Fruit fly (Drosophila melanogaster): ENCODE results near the gene CG8064.
A peak's percentile ranks its signal among the peaks of the same experiment; 100 is the strongest.

CG8064 gene

dm6 chr3R:18297444-18298297 lies 14.2 kb downstream of the CG8064 start (continued):
- TF ChIP-seq Vsx1 (GFP tag; optimal IDR thresholded peaks at IDR 0.05) (no peak), ac (GFP tag; optimal IDR thresholded peaks at IDR 0.05) (no peak), lilli (GFP tag; optimal IDR thresholded peaks at IDR 0.05) (no peak), kni (GFP tag; optimal IDR thresholded peaks at IDR 0.05) (no peak), CG2889 (GFP tag; IDR thresholded peaks at IDR 0.05) (no peak), Dbx (GFP tag; IDR thresholded peaks at IDR 0.05) (no peak), CG1792 (GFP tag; optimal IDR thresholded peaks at IDR 0.05) (no peak), cwo (GFP tag; optimal IDR thresholded peaks at IDR 0.05) (no peak), Ada2b (GFP tag; IDR thresholded peaks at IDR 0.05) (no peak), Rx (GFP tag; IDR thresholded peaks at IDR 0.05) (no peak), CG32767 (GFP tag; IDR thresholded peaks at IDR 0.05) (no peak), tin (GFP tag; optimal IDR thresholded peaks at IDR 0.05) (no peak), Poxn (GFP tag; IDR thresholded peaks at IDR 0.05) (no peak), Scr (GFP tag; IDR thresholded peaks at IDR 0.05; ENCODE audit: partially characterized antibody) (no peak), CG8388 (GFP tag; optimal IDR thresholded peaks at IDR 0.05) (peak; percentile 5), luna (GFP tag; optimal IDR thresholded peaks at IDR 0.05) (no peak), CG4854 (GFP tag; optimal IDR thresholded peaks at IDR 0.05) (no peak), CG11723 (GFP tag; optimal IDR thresholded peaks at IDR 0.05) (no peak), CG10147 (GFP tag; optimal IDR thresholded peaks at IDR 0.05) (no peak), CG3847 (GFP tag; IDR thresholded peaks at IDR 0.05) (no peak), HLH3B (GFP tag; IDR thresholded peaks at IDR 0.05) (no peak), usp (GFP tag; optimal IDR thresholded peaks at IDR 0.05) (no peak), BtbVII (GFP tag; optimal IDR thresholded peaks at IDR 0.05) (no peak), CG10462 (GFP tag; optimal IDR thresholded peaks at IDR 0.05) (no peak), tx (GFP tag; optimal IDR thresholded peaks at IDR 0.05) (no peak), CG17359 (tag; optimal IDR thresholded peaks at IDR 0.05) (no peak), Pdp1 (GFP tag; optimal IDR thresholded peaks at IDR 0.05) (peak in 1 of 2 experiments; percentile 94), CG9437 (GFP tag; optimal IDR thresholded peaks at IDR 0.05) (no peak), Tbp (GFP tag; optimal IDR thresholded peaks at IDR 0.05) (no peak), jumu (GFP tag; optimal IDR thresholded peaks at IDR 0.05) (peak; percentile 0), oc (tag; optimal IDR thresholded peaks at IDR 0.05) (no peak), Hr51 (GFP tag; optimal IDR thresholded peaks at IDR 0.05) (no peak), CG17385 (GFP tag; optimal IDR thresholded peaks at IDR 0.05) (peak; percentile 37), ttk (GFP tag; IDR thresholded peaks at IDR 0.05) (no peak), ems (GFP tag; optimal IDR thresholded peaks at IDR 0.05) (no peak), knrl (GFP tag; IDR thresholded peaks at IDR 0.05; ENCODE audit: partially characterized antibody) (no peak), CG14441 (GFP tag; IDR thresholded peaks at IDR 0.05) (no peak), CG34422 (GFP tag; IDR thresholded peaks at IDR 0.05) (no peak), CoRest (tag; optimal IDR thresholded peaks at IDR 0.05) (no peak), Aef1 (GFP tag; IDR thresholded peaks at IDR 0.05) (no peak), CG9609 (GFP tag; optimal IDR thresholded peaks at IDR 0.05) (no peak), ATbp (GFP tag; optimal IDR thresholded peaks at IDR 0.05) (peak; percentile 13), CG2199 (GFP tag; IDR thresholded peaks at IDR 0.05) (no peak), Sox102F (GFP tag; optimal IDR thresholded peaks at IDR 0.05) (peak; percentile 20), Doc3 (GFP tag; IDR thresholded peaks at IDR 0.05; ENCODE audit: partially characterized antibody) (no peak), br (optimal IDR thresholded peaks at IDR 0.05) (no peak), CG6175 (GFP tag; IDR thresholded peaks at IDR 0.05) (no peak), dan (GFP tag; IDR thresholded peaks at IDR 0.05) (no peak), cas (GFP tag; IDR thresholded peaks at IDR 0.05) (no peak), Ets65A (GFP tag) (peak; percentile 62), al (GFP tag; IDR thresholded peaks at IDR 0.05) (no peak)

All from whole organism, embryonic.